Worm (Caenorhabditis elegans): ENCODE data around the gene cyp-13A12.

Gene cyp-13A12

DNA sequence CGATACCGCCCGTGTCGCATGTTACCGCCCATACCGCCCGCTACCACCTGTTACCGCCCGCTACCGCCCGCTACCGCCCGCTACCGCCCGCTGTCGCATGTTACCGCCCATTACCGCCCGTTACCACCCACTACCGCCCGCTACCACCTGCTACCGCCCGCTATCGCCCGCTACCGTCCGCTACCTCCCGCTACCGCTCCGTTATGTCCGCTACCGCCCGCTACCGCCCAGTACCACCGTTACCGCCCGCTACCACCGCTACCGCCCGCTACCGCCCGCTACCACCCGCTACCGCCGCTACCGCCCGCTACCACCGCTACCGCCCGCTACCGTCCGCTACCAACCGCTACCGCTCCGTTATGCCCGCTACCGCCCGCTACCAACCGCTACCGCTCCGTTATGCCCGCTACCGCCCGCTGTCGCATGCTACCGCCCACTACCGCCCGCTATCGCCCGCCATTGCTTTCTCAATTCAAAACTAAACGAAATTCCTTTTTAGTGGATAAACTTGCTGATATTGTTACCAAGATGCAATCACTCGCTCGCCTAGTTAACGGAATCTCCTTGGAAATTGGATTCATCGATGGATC, 8.2 kb downstream of the cyp-13A12 start:
- TF ChIP-seq ztf-25 (GFP tag; IDR thresholded peaks at IDR 0.05) (0 out of 2 replicates have a peak, but pooled peaks have one; percentile 12), let-526 (GFP tag; IDR thresholded peaks at IDR 0.05) (0 out of 2 replicates have a peak, but pooled peaks have one; percentile 39), dpl-1 (GFP tag; optimal IDR thresholded peaks at IDR 0.05) (no peak), attf-3 (GFP tag; conservative IDR thresholded peaks at IDR 0.05) (0 out of 2 replicates have a peak, but pooled peaks have one; percentile 7), akir-1 (GFP tag; optimal IDR thresholded peaks at IDR 0.05) (no peak), ztf-28 (GFP tag; IDR thresholded peaks at IDR 0.05) (0 out of 2 replicates have a peak, but pooled peaks have one; percentile 54), atf-7 (tag; optimal IDR thresholded peaks at IDR 0.05) (no peak), egrh-3 (GFP tag; IDR thresholded peaks at IDR 0.05) (peak; percentile 97), hrde-1 (tag; optimal IDR thresholded peaks at IDR 0.05; ENCODE audit: borderline replicate concordance) (no peak), Y95B8A.8 (GFP tag; IDR thresholded peaks at IDR 0.05) (no peak), Y53F4B.3 (GFP tag; IDR thresholded peaks at IDR 0.05) (no peak), zfh-2 (GFP tag; conservative IDR thresholded peaks at IDR 0.05) (peak; percentile 91), lin-26 (GFP tag; IDR thresholded peaks at IDR 0.05) (0 out of 2 replicates have a peak, but pooled peaks have one; percentile 30), nhr-120 (GFP tag; IDR thresholded peaks at IDR 0.05) (0 out of 2 replicates have a peak, but pooled peaks have one; percentile 39), C06A6.2 (GFP tag; conservative IDR thresholded peaks at IDR 0.05) (no peak), aptf-2 (GFP tag; conservative IDR thresholded peaks at IDR 0.05) (peak; percentile 11; the same call in 1 of the 2 replicates), pbrm-1 (GFP tag; IDR thresholded peaks at IDR 0.05) (no peak), let-607 (tag; optimal IDR thresholded peaks at IDR 0.05) (no peak), F39B2.1 (GFP tag; IDR thresholded peaks at IDR 0.05) (no peak), attf-6 (GFP tag; IDR thresholded peaks at IDR 0.05) (no peak), T07F8.4 (tag; optimal IDR thresholded peaks at IDR 0.05) (no peak), F22D6.2 (tag; optimal IDR thresholded peaks at IDR 0.05) (no peak), ztf-18 (tag; optimal IDR thresholded peaks at IDR 0.05) (no peak), ceh-58 (GFP tag; IDR thresholded peaks at IDR 0.05) (peak; percentile 71; the same call in 1 of the 2 replicates), Y67H2A.10 (GFP tag; conservative IDR thresholded peaks at IDR 0.05) (0 out of 2 replicates have a peak, but pooled peaks have one; percentile 6), madf-6 (GFP tag; IDR thresholded peaks at IDR 0.05) (no peak), egl-44 (GFP tag; IDR thresholded peaks at IDR 0.05) (0 out of 2 replicates have a peak, but pooled peaks have one; percentile 11), K11D2.4 (GFP tag; IDR thresholded peaks at IDR 0.05) (peak; percentile 34; the same call in 1 of the 2 replicates), F33H1.4 (GFP tag; IDR thresholded peaks at IDR 0.05) (peak; percentile 11; the same call in 1 of the 2 replicates), madf-3 (GFP tag; IDR thresholded peaks at IDR 0.05) (0 out of 2 replicates have a peak, but pooled peaks have one; percentile 37), ceh-91 (GFP tag; IDR thresholded peaks at IDR 0.05) (0 out of 2 replicates have a peak, but pooled peaks have one; percentile 15), F52B5.7 (tag; optimal IDR thresholded peaks at IDR 0.05) (peak; percentile 49), ets-4 (GFP tag; optimal IDR thresholded peaks at IDR 0.05) (peak; percentile 35), ceh-79 (tag; optimal IDR thresholded peaks at IDR 0.05) (no peak), F49E8.2 (tag; optimal IDR thresholded peaks at IDR 0.05; ENCODE audit: insufficient read depth) (no peak), chd-7 (tag; optimal IDR thresholded peaks at IDR 0.05) (no peak)

DNA sequence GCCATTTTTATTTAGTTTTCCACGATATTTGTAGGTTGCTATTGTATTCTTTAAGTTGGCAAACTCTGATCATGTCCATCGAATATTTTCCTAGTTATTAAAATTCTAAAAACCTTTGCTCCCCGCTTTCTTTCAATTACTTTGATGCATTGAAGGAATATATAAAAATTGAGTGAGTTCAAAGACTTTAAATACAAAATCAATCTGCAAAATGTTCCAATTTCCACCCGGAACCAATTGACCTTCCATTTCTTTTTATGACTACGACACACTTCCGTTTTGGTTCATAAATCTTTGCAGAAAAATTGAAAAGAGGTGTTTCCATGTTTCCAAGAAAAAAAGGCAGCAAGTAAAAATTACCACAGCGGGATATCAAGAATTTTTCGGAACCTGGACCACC, 15.4 kb downstream of the cyp-13A12 start, which contains the start of gene F54F12.2:
TSS of gene F54F12.2 (plus strand) at position 301 of the 400 bp plus-strand sequence.
- TF ChIP-seq die-1 (tag; optimal IDR thresholded peaks at IDR 0.05): no peak
- no peak for TF ChIP-seq madf-3 (GFP tag; IDR thresholded peaks at IDR 0.05)
- TF ChIP-seq nfya-2 (GFP tag; IDR thresholded peaks at IDR 0.05): no peak
- no peak for TF ChIP-seq B0261.1 (tag; optimal IDR thresholded peaks at IDR 0.05)
- no peak for TF ChIP-seq F55B11.4 (tag; optimal IDR thresholded peaks at IDR 0.05; ENCODE audit: borderline replicate concordance, insufficient read depth)
- TF ChIP-seq nhr-90 (tag; optimal IDR thresholded peaks at IDR 0.05): no peak
- no peak for TF ChIP-seq B0019.2 (GFP tag; conservative IDR thresholded peaks at IDR 0.05)
- TF ChIP-seq sptf-2 (GFP tag; optimal IDR thresholded peaks at IDR 0.05): no peak
- no peak for TF ChIP-seq sea-2 (GFP tag; IDR thresholded peaks at IDR 0.05)
- TF ChIP-seq repo-1 (tag; optimal IDR thresholded peaks at IDR 0.05): no peak
- TF ChIP-seq nhr-179 (tag; optimal IDR thresholded peaks at IDR 0.05): no peak
